Worm (Caenorhabditis elegans): ENCODE data around the gene F54H12.4.

F54H12.4 gene

ce11 chrIII:7937548-7937947 is 25.0 kb downstream of the F54H12.4 start, which contains the start of gene C29E4.10:
Gene C29E4.10 (plus strand): TSS chrIII:7937848.
- TF ChIP-seq daf-12 (tag; optimal IDR thresholded peaks at IDR 0.05): no peak
- TF ChIP-seq zag-1 (tag; optimal IDR thresholded peaks at IDR 0.05): no peak
- no peak for TF ChIP-seq jun-1 (tag; optimal IDR thresholded peaks at IDR 0.05)
- TF ChIP-seq tbx-2 (tag; optimal IDR thresholded peaks at IDR 0.05): no peak
- TF ChIP-seq ZK546.5 (tag; optimal IDR thresholded peaks at IDR 0.05): no peak
- TF ChIP-seq nfya-1 (tag; optimal IDR thresholded peaks at IDR 0.05; ENCODE audit: insufficient read depth): no peak
- no peak for TF ChIP-seq skn-1 (tag; optimal IDR thresholded peaks at IDR 0.05)
- TF ChIP-seq ceh-28 (tag; optimal IDR thresholded peaks at IDR 0.05): no peak
- TF ChIP-seq nhr-12 (tag; optimal IDR thresholded peaks at IDR 0.05): no peak

ce11 chrIII:7933235-7933634 is 29.3 kb downstream of the F54H12.4 start, which contains the start of gene ran-2:
Gene ran-2 (plus strand): TSS chrIII:7933535.
- TF ChIP-seq elt-2 (tag; optimal IDR thresholded peaks at IDR 0.05) (peak; percentile 39), egl-27 (tag; optimal IDR thresholded peaks at IDR 0.05) (no peak)

- TF ChIP-seq egl-27 (tag; optimal IDR thresholded peaks at IDR 0.05) (no peak), nhr-67 (tag; optimal IDR thresholded peaks at IDR 0.05) (no peak), elt-1 (tag; optimal IDR thresholded peaks at IDR 0.05) (no peak), nhr-11 (tag; optimal IDR thresholded peaks at IDR 0.05) (no peak), daf-12 (tag; optimal IDR thresholded peaks at IDR 0.05) (no peak), elt-2 (tag; optimal IDR thresholded peaks at IDR 0.05) (peak; percentile 19), lin-15B (tag; optimal IDR thresholded peaks at IDR 0.05) (peak; percentile 61), snpc-4 (tag; optimal IDR thresholded peaks at IDR 0.05) (peak; percentile 10), nhr-23 (tag; optimal IDR thresholded peaks at IDR 0.05) (peak; percentile 13), nfya-1 (tag; optimal IDR thresholded peaks at IDR 0.05; ENCODE audit: insufficient read depth) (no peak), fkh-10 (GFP tag; optimal IDR thresholded peaks at IDR 0.05) (no peak), pha-4 (tag; optimal IDR thresholded peaks at IDR 0.05) (peak; percentile 71), nhr-237 (tag; optimal IDR thresholded peaks at IDR 0.05) (no peak), ceh-16 (tag; optimal IDR thresholded peaks at IDR 0.05) (no peak), jun-1 (tag; optimal IDR thresholded peaks at IDR 0.05) (no peak), R02D3.7 (tag; optimal IDR thresholded peaks at IDR 0.05) (no peak), fkh-2 (tag; optimal IDR thresholded peaks at IDR 0.05) (no peak), nhr-25 (tag; optimal IDR thresholded peaks at IDR 0.05) (peak; percentile 8), unc-62 (GFP tag; optimal IDR thresholded peaks at IDR 0.05) (no peak), tbx-2 (tag; optimal IDR thresholded peaks at IDR 0.05) (no peak), elt-3 (tag; optimal IDR thresholded peaks at IDR 0.05) (no peak), nhr-28 (tag; optimal IDR thresholded peaks at IDR 0.05) (no peak), ceh-28 (tag; optimal IDR thresholded peaks at IDR 0.05) (no peak), fos-1 (tag; optimal IDR thresholded peaks at IDR 0.05) (no peak), zag-1 (tag; optimal IDR thresholded peaks at IDR 0.05) (no peak), mml-1 (tag; optimal IDR thresholded peaks at IDR 0.05) (no peak), mdl-1 (tag; optimal IDR thresholded peaks at IDR 0.05) (no peak), lsy-12 (tag; optimal IDR thresholded peaks at IDR 0.05) (no peak)
These were observed 33.9 kb downstream of the F54H12.4 start, which contains the start of the genes C29E4.13 and npp-15 for ce11 chrIII:7928549-7929129. Gene C29E4.13 (minus strand): TSS chrIII:7928717. Gene npp-15 (plus strand): TSS chrIII:7929043.

DNA sequence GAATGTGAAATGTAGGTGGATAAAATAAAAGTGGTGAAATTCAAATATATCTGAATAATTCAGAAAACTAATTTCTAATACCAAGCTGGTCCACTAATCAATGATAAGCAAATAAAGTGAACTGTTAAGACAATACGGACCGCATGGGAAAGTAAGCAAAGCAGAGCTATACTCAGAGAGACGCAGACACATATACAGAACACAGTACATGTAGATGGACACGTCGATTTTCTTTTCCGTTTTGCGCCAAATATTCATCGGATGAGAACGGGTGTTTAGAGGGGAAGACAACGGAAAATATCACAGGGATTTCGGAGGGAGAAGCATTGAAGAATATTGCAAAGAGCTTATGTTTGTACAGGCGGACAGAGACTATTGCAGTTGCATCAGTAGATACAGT is 36.6 kb downstream of the F54H12.4 start:
- no peak for TF ChIP-seq ztf-4 (tag; optimal IDR thresholded peaks at IDR 0.05)
- peak; percentile 3 for TF ChIP-seq snpc-4 (tag; optimal IDR thresholded peaks at IDR 0.05)
- no peak for TF ChIP-seq nhr-76 (tag; optimal IDR thresholded peaks at IDR 0.05)
- TF ChIP-seq pha-4 (tag; optimal IDR thresholded peaks at IDR 0.05): peak; percentile 48
- TF ChIP-seq ztf-11 (tag; optimal IDR thresholded peaks at IDR 0.05): no peak

- no peak for TF ChIP-seq nhr-77 (tag; optimal IDR thresholded peaks at IDR 0.05)
- no peak for TF ChIP-seq ceh-9 (tag; optimal IDR thresholded peaks at IDR 0.05)
- no peak for TF ChIP-seq elt-2 (tag; optimal IDR thresholded peaks at IDR 0.05)
- no peak for TF ChIP-seq hmg-11 (tag; optimal IDR thresholded peaks at IDR 0.05)
- TF ChIP-seq tbx-2 (tag; optimal IDR thresholded peaks at IDR 0.05): no peak
- no peak for TF ChIP-seq nhr-76 (tag; optimal IDR thresholded peaks at IDR 0.05)
- TF ChIP-seq aly-2 (tag; optimal IDR thresholded peaks at IDR 0.05): no peak
- TF ChIP-seq daf-12 (tag; optimal IDR thresholded peaks at IDR 0.05): no peak
These were observed 37.7 kb downstream of the F54H12.4 start, which contains the start of gene tag-250 for ce11 chrIII:7924821-7925220. Gene tag-250 (minus strand): TSS chrIII:7924921.
